Worm (Caenorhabditis elegans): ENCODE measurements around the gene Y11D7A.3.
A peak's percentile ranks its signal among the peaks of the same experiment; 100 is the strongest.

The Y11D7A.3 gene

DNA sequence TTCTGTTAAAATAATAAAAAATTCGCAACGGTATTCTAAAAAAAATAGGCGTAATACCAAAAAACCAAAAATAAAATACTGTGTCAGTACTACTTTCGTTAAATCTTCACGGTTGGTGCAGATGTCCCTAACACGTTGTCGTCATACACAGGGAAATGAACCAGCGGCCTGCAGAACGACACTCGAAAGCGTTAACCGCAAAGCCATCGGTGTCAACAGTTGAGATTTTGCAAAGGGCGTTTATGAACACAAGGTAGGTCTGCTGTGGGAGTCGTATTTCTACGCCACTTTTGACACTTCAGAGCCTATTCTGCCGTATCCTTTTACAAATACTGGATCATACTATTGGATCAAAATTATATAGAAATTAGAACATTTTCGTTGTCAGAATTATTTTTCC, 41.7 kb upstream of the Y11D7A.3 start (continued):
- no peak for TF ChIP-seq lin-54 (GFP tag; optimal IDR thresholded peaks at IDR 0.05)
- TF ChIP-seq tlf-1 (GFP tag; optimal IDR thresholded peaks at IDR 0.05): no peak
- TF ChIP-seq Y53G8AR.9 (GFP tag; conservative IDR thresholded peaks at IDR 0.05): no peak
- TF ChIP-seq zim-3 (tag; optimal IDR thresholded peaks at IDR 0.05): peak; percentile 62
- peak in 1 of 2 experiments; percentile 46 for TF ChIP-seq let-607 (tag; optimal IDR thresholded peaks at IDR 0.05)
- no peak for TF ChIP-seq nhr-80 (tag; optimal IDR thresholded peaks at IDR 0.05)
- TF ChIP-seq repo-1 (tag; optimal IDR thresholded peaks at IDR 0.05): no peak
- TF ChIP-seq sea-2 (GFP tag; IDR thresholded peaks at IDR 0.05): no peak
- no peak for TF ChIP-seq efl-1 (GFP tag; optimal IDR thresholded peaks at IDR 0.05)
- TF ChIP-seq nfya-1 (tag; optimal IDR thresholded peaks at IDR 0.05; ENCODE audit: borderline replicate concordance, insufficient read depth): no peak
- TF ChIP-seq fkh-3 (tag; optimal IDR thresholded peaks at IDR 0.05): no peak
- TF ChIP-seq rcor-1 (GFP tag; IDR thresholded peaks at IDR 0.05): no peak
- TF ChIP-seq hmg-20 (GFP tag; IDR thresholded peaks at IDR 0.05): no peak
- TF ChIP-seq F57A8.1 (GFP tag; optimal IDR thresholded peaks at IDR 0.05): no peak
- TF ChIP-seq ekl-4 (GFP tag; IDR thresholded peaks at IDR 0.05): peak; percentile 86
- 0 out of 2 replicates have a peak, but pooled peaks have one; percentile 5 for TF ChIP-seq madf-8 (GFP tag; conservative IDR thresholded peaks at IDR 0.05)
- peak; percentile 79 for TF ChIP-seq mxl-1 (tag; optimal IDR thresholded peaks at IDR 0.05)
- 0 out of 2 replicates have a peak, but pooled peaks have one; percentile 45 for TF ChIP-seq attf-3 (GFP tag; conservative IDR thresholded peaks at IDR 0.05)
- TF ChIP-seq dox-1 (GFP tag; IDR thresholded peaks at IDR 0.05): no peak
- TF ChIP-seq tbp1 (GFP tag; optimal IDR thresholded peaks at IDR 0.05): peak; percentile 98
- peak; percentile 90 for TF ChIP-seq ZK185.1 (tag; optimal IDR thresholded peaks at IDR 0.05; ENCODE audit: poor library complexity, severe bottlenecking)
- no peak for TF ChIP-seq lin-35 (GFP tag; optimal IDR thresholded peaks at IDR 0.05)
- TF ChIP-seq snpc-3.4 (tag; optimal IDR thresholded peaks at IDR 0.05): peak; percentile 75
- TF ChIP-seq lsy-27 (tag; optimal IDR thresholded peaks at IDR 0.05; ENCODE audit: borderline replicate concordance, insufficient read depth): peak; percentile 29
- TF ChIP-seq Y53F4B.3 (GFP tag; IDR thresholded peaks at IDR 0.05): no peak
- no peak for TF ChIP-seq lin-40 (tag; optimal IDR thresholded peaks at IDR 0.05)
- 0 out of 2 replicates have a peak, but pooled peaks have one; percentile 36 for TF ChIP-seq aptf-2 (GFP tag; conservative IDR thresholded peaks at IDR 0.05)
- TF ChIP-seq B0261.1 (tag; optimal IDR thresholded peaks at IDR 0.05): peak; percentile 86
- peak; percentile 52; the same call in 1 of the 2 replicates for TF ChIP-seq cebp-1 (GFP tag; IDR thresholded peaks at IDR 0.05)
- TF ChIP-seq cebp-1 (tag; optimal IDR thresholded peaks at IDR 0.05): no peak
- no peak; the same call in 1 of the 2 replicates for TF ChIP-seq ztf-6 (GFP tag; IDR thresholded peaks at IDR 0.05)
- no peak for TF ChIP-seq B0336.3 (GFP tag; IDR thresholded peaks at IDR 0.05)
- no peak for TF ChIP-seq hrde-1 (tag; optimal IDR thresholded peaks at IDR 0.05; ENCODE audit: borderline replicate concordance)
- no peak for TF ChIP-seq lir-1 (GFP tag; conservative IDR thresholded peaks at IDR 0.05)
- TF ChIP-seq snpc-4 (GFP tag; optimal IDR thresholded peaks at IDR 0.05): peak; percentile 68
- peak in 3 of 4 experiments; percentile 48 to 80 (median 69) for TF ChIP-seq snpc-4 (tag; optimal IDR thresholded peaks at IDR 0.05)
- TF ChIP-seq D2030.7 (GFP tag; IDR thresholded peaks at IDR 0.05): 0 out of 2 replicates have a peak, but pooled peaks have one; percentile 59
- TF ChIP-seq lag-1 (GFP tag; IDR thresholded peaks at IDR 0.05): no peak
- TF ChIP-seq ztf-28 (GFP tag; IDR thresholded peaks at IDR 0.05): 0 out of 2 replicates have a peak, but pooled peaks have one; percentile 62
- TF ChIP-seq madf-3 (GFP tag; IDR thresholded peaks at IDR 0.05): 0 out of 2 replicates have a peak, but pooled peaks have one; percentile 51
- TF ChIP-seq ccch-3 (GFP tag; optimal IDR thresholded peaks at IDR 0.05): no peak
- TF ChIP-seq ceh-58 (GFP tag; IDR thresholded peaks at IDR 0.05): no peak
- no peak for TF ChIP-seq B0019.2 (GFP tag; conservative IDR thresholded peaks at IDR 0.05)
- no peak for TF ChIP-seq F39B2.1 (GFP tag; IDR thresholded peaks at IDR 0.05)
- no peak for TF ChIP-seq ceh-40 (GFP tag; IDR thresholded peaks at IDR 0.05)
- TF ChIP-seq F49E8.2 (tag; optimal IDR thresholded peaks at IDR 0.05; ENCODE audit: insufficient read depth): peak; percentile 51
- peak; percentile 27 for TF ChIP-seq ztf-26 (tag; optimal IDR thresholded peaks at IDR 0.05)
- TF ChIP-seq attf-5 (GFP tag; optimal IDR thresholded peaks at IDR 0.05): no peak

Measured in whole organism, young adult.